Fruit fly (Drosophila melanogaster) whole organism, embryonic: ENCODE results near the gene Cpr65Aw.

Experiments
- B-H2 ChIP-seq: fragments of 200-800 bp; sonication (Bioruptor generic); optimal IDR thresholded peaks from 2 replicates; lab custom pipeline; 2018; ENCODE audit warnings: missing biosample characterization, mild to moderate bottlenecking, missing genetic modification characterization
- BEAF-32 ChIP-seq: fragments of 200-800 bp; sonication (Bioruptor generic); optimal IDR thresholded peaks from 3 replicates; lab custom pipeline; 2017; ENCODE audit warnings: missing biosample characterization, missing genetic modification characterization, mild to moderate bottlenecking, moderate library complexity, missing genetic modification reagents
- CG12155 ChIP-seq: fragments of 200-800 bp; sonication (Bioruptor generic); optimal IDR thresholded peaks from 3 replicates; lab custom pipeline; 2016; ENCODE audit warnings: missing biosample characterization, missing genetic modification characterization
- CG12391 ChIP-seq: fragments of 200-800 bp; sonication (Bioruptor generic); optimal IDR thresholded peaks from 3 replicates; lab custom pipeline; 2018; ENCODE audit warnings: missing biosample characterization, mild to moderate bottlenecking, missing genetic modification characterization, moderate library complexity
- CG12659 ChIP-seq: fragments of 200-800 bp; sonication (Bioruptor generic); optimal IDR thresholded peaks from 3 replicates; lab custom pipeline; 2017; ENCODE audit warnings: mild to moderate bottlenecking, missing biosample characterization, missing genetic modification reagents, missing genetic modification characterization
- CG12744 ChIP-seq: fragments of 200-800 bp; sonication (Bioruptor generic); optimal IDR thresholded peaks from 2 replicates; lab custom pipeline; 2016; ENCODE audit warnings: missing biosample characterization, missing genetic modification characterization
- CG13424 ChIP-seq: fragments of 200-800 bp; sonication (Bioruptor generic); optimal IDR thresholded peaks from 2 replicates; lab custom pipeline; 2019; ENCODE audit warnings: missing biosample characterization, mild to moderate bottlenecking, missing genetic modification characterization, moderate library complexity
- CG13775 ChIP-seq: fragments of 200-800 bp; sonication (Bioruptor generic); optimal IDR thresholded peaks from 3 replicates; lab custom pipeline; 2017; ENCODE audit warnings: missing biosample characterization, mild to moderate bottlenecking, missing genetic modification characterization
- CG13894 ChIP-seq: fragments of 200-800 bp; sonication (Bioruptor generic); optimal IDR thresholded peaks from 3 replicates; lab custom pipeline; 2018; ENCODE audit warnings: missing biosample characterization, mild to moderate bottlenecking, missing genetic modification characterization, moderate library complexity
- CG14710 ChIP-seq: fragments of 200-800 bp; sonication (Bioruptor generic); optimal IDR thresholded peaks from 3 replicates; lab custom pipeline; 2019; ENCODE audit warnings: missing biosample characterization, mild to moderate bottlenecking, missing genetic modification characterization, moderate library complexity
- CG1602 ChIP-seq: fragments of 200-800 bp; sonication (Bioruptor generic); optimal IDR thresholded peaks from 3 replicates; lab custom pipeline; 2016; ENCODE audit warnings: missing biosample characterization, missing genetic modification characterization
- CG17186 ChIP-seq: fragments of 200-800 bp; sonication (Bioruptor generic); optimal IDR thresholded peaks from 3 replicates; lab custom pipeline; 2017; ENCODE audit warnings: missing biosample characterization, missing genetic modification reagents, missing genetic modification characterization
- CG17829 ChIP-seq: fragments of 200-800 bp; optimal IDR thresholded peaks from 2 replicates; lab custom pipeline; 2019; ENCODE audit warnings: missing biosample characterization, mild to moderate bottlenecking, missing genetic modification characterization, moderate library complexity
- CG2116 ChIP-seq: fragments of 200-800 bp; sonication (Bioruptor generic); optimal IDR thresholded peaks from 3 replicates; lab custom pipeline; 2018; ENCODE audit warnings: missing biosample characterization, mild to moderate bottlenecking, missing genetic modification characterization
- CG30020 ChIP-seq: fragments of 200-800 bp; optimal IDR thresholded peaks from 2 replicates; lab custom pipeline; 2019; ENCODE audit warnings: missing biosample characterization, mild to moderate bottlenecking, missing genetic modification characterization, moderate library complexity
- CG30403 ChIP-seq: fragments of 200-800 bp; sonication (Bioruptor generic); optimal IDR thresholded peaks from 3 replicates; lab custom pipeline; 2016; ENCODE audit warnings: missing biosample characterization, missing genetic modification characterization
- CG4282 ChIP-seq: fragments of 200-800 bp; sonication (Bioruptor generic); optimal IDR thresholded peaks from 2 replicates; lab custom pipeline; 2016; ENCODE audit warnings: missing biosample characterization, missing genetic modification characterization
- CG4328 ChIP-seq: fragments of 200-800 bp; sonication (Bioruptor generic); optimal IDR thresholded peaks from 3 replicates; lab custom pipeline; 2017; ENCODE audit warnings: missing biosample characterization, missing genetic modification reagents, missing genetic modification characterization
- CG4707 ChIP-seq: fragments of 200-800 bp; sonication (Bioruptor generic); optimal IDR thresholded peaks from 2 replicates; lab custom pipeline; 2018; ENCODE audit warnings: missing biosample characterization, mild to moderate bottlenecking, missing genetic modification characterization, moderate library complexity
- CG6765 ChIP-seq: fragments of 200-800 bp; sonication (Bioruptor generic); optimal IDR thresholded peaks from 3 replicates; lab custom pipeline; 2017; ENCODE audit warnings: missing biosample characterization, mild to moderate bottlenecking, missing genetic modification characterization
- CG7357 ChIP-seq: fragments of 200-800 bp; sonication (Bioruptor generic); IDR thresholded peaks from 3 replicates; pipeline ENCODE4 v1.3.6; 2022; ENCODE audit warnings: missing biosample characterization, missing genetic modification characterization
- CG7963 ChIP-seq: fragments of 200-800 bp; sonication (Bioruptor generic); IDR thresholded peaks from 3 replicates; pipeline ENCODE4 v1.3.6; 2022; ENCODE audit warnings: missing biosample characterization, missing genetic modification characterization; ENCODE audit not compliant: partially characterized antibody
- CG9797 ChIP-seq: fragments of 200-800 bp; sonication (Bioruptor generic); optimal IDR thresholded peaks from 3 replicates; lab custom pipeline; 2018; ENCODE audit warnings: missing biosample characterization, mild to moderate bottlenecking, missing genetic modification characterization
- CrebB ChIP-seq: fragments of 200-800 bp; sonication (Bioruptor generic); optimal IDR thresholded peaks from 3 replicates; lab custom pipeline; 2018; ENCODE audit warnings: missing biosample characterization, mild to moderate bottlenecking, missing genetic modification characterization
- Doc3 ChIP-seq: fragments of 200-800 bp; sonication (Bioruptor generic); IDR thresholded peaks from 3 replicates; pipeline ENCODE4 v1.3.6; 2022; ENCODE audit warnings: missing biosample characterization, missing genetic modification characterization; ENCODE audit not compliant: partially characterized antibody
- Dref ChIP-seq: fragments of 200-800 bp; sonication (Bioruptor generic); IDR thresholded peaks from 2 replicates; pipeline ENCODE4 v1.3.6; 2022; ENCODE audit warnings: missing biosample characterization, missing genetic modification characterization
- Hmr ChIP-seq: fragments of 200-800 bp; sonication (Bioruptor generic); optimal IDR thresholded peaks from 3 replicates; lab custom pipeline; 2017; ENCODE audit warnings: mild to moderate bottlenecking, missing biosample characterization, missing genetic modification reagents, missing genetic modification characterization
- Hr3 ChIP-seq: fragments of 200-800 bp; sonication (Bioruptor generic); optimal IDR thresholded peaks from 3 replicates; lab custom pipeline; 2016; ENCODE audit warnings: missing biosample characterization, missing genetic modification characterization
- Hsf ChIP-seq: fragments of 200-800 bp; sonication (Bioruptor generic); optimal IDR thresholded peaks from 3 replicates; lab custom pipeline; 2016; ENCODE audit warnings: missing biosample characterization, missing genetic modification characterization
- Lhr ChIP-seq: fragments of 200-800 bp; sonication (Bioruptor generic); optimal IDR thresholded peaks from 3 replicates; lab custom pipeline; 2017; ENCODE audit warnings: mild to moderate bottlenecking, missing biosample characterization, missing genetic modification reagents, missing genetic modification characterization
- Max ChIP-seq: fragments of 200-800 bp; sonication (Bioruptor generic); optimal IDR thresholded peaks from 2 replicates; lab custom pipeline; 2016; ENCODE audit warnings: missing biosample characterization, mild to moderate bottlenecking, missing genetic modification characterization
- NC2β ChIP-seq: fragments of 200-800 bp; sonication (Bioruptor generic); optimal IDR thresholded peaks from 2 replicates; lab custom pipeline; 2016; ENCODE audit warnings: missing biosample characterization, missing genetic modification characterization
- Opbp ChIP-seq: fragments of 200-800 bp; sonication (Bioruptor generic); IDR thresholded peaks from 3 replicates; pipeline ENCODE4 v1.3.6; 2022; ENCODE audit warnings: missing biosample characterization, missing genetic modification characterization; ENCODE audit not compliant: partially characterized antibody
- Stat92E ChIP-seq, 3 experiments: fragments of >200 bp in 2 of 3; fragments of 200-800 bp in 1 of 3; sonication (Bioruptor generic) in 1 of 3; optimal IDR thresholded peaks; 2 replicates each; lab custom pipeline; 2017 to 2019; ENCODE audit warnings: missing biosample characterization in 3 of 3, missing genetic modification characterization in 3 of 3, mild to moderate bottlenecking in 1 of 3, moderate library complexity in 1 of 3
- chinmo ChIP-seq: fragments of 200-800 bp; sonication (Bioruptor generic); IDR thresholded peaks from 4 replicates; pipeline ENCODE4 v1.3.6; 2022; ENCODE audit warnings: missing biosample characterization, missing genetic modification characterization; ENCODE audit not compliant: partially characterized antibody
- chm ChIP-seq: fragments of 200-800 bp; sonication (Bioruptor generic); IDR thresholded peaks from 2 replicates; pipeline ENCODE4 v1.3.6; 2022; ENCODE audit warnings: missing biosample characterization, missing genetic modification characterization
- dmrt11E ChIP-seq: fragments of 200-800 bp; sonication (Bioruptor generic); optimal IDR thresholded peaks from 3 replicates; lab custom pipeline; 2018; ENCODE audit warnings: missing biosample characterization, mild to moderate bottlenecking, missing genetic modification characterization, moderate library complexity
- hb ChIP-seq: fragments of 200-800 bp; sonication (Bioruptor generic); IDR thresholded peaks from 3 replicates; pipeline ENCODE4 v1.3.6; 2022; ENCODE audit warnings: missing biosample characterization, missing genetic modification characterization; ENCODE audit not compliant: partially characterized antibody
- inv ChIP-seq: fragments of 200-800 bp; sonication (Bioruptor generic); IDR thresholded peaks from 2 replicates; pipeline ENCODE4 v1.3.6; 2022; ENCODE audit warnings: missing biosample characterization, missing genetic modification characterization; ENCODE audit not compliant: partially characterized antibody
- nerfin-1 ChIP-seq: fragments of 200-800 bp; sonication (Bioruptor generic); optimal IDR thresholded peaks from 3 replicates; lab custom pipeline; 2019; ENCODE audit warnings: missing biosample characterization, mild to moderate bottlenecking, missing genetic modification characterization, moderate library complexity
- phol ChIP-seq: fragments of 200-800 bp; sonication (Bioruptor generic); optimal IDR thresholded peaks from 3 replicates; lab custom pipeline; 2018; ENCODE audit warnings: missing biosample characterization, mild to moderate bottlenecking, missing genetic modification characterization, moderate library complexity
- prd ChIP-seq, 3 experiments: fragments of >200 bp in 2 of 3; fragments of 200-800 bp in 1 of 3; sonication (Bioruptor generic) in 1 of 3; optimal IDR thresholded peaks in 2 of 3; IDR thresholded peaks in 1 of 3; 2 replicates in 2 of 3; 3 replicates in 1 of 3; pipeline versions ENCODE4 v1.3.6 to Lab custom; 2017 to 2022; ENCODE audit warnings: missing biosample characterization in 1 of 3, missing genetic modification characterization in 1 of 3
- ro ChIP-seq: fragments of 200-800 bp; sonication (Bioruptor generic); IDR thresholded peaks from 2 replicates; pipeline ENCODE4 v1.3.6; 2022; ENCODE audit warnings: missing biosample characterization, missing genetic modification characterization
- slbo ChIP-seq: fragments of 200-800 bp; sonication (Bioruptor generic); IDR thresholded peaks from 2 replicates; pipeline ENCODE4 v1.3.6; 2022; ENCODE audit warnings: missing biosample characterization, missing genetic modification characterization
- ssp ChIP-seq: fragments of 200-800 bp; sonication (Bioruptor generic); IDR thresholded peaks from 2 replicates; pipeline ENCODE4 v1.3.6; 2022; ENCODE audit warnings: missing biosample characterization, missing genetic modification characterization
- trem ChIP-seq: fragments of 200-800 bp; optimal IDR thresholded peaks from 3 replicates; lab custom pipeline; 2019; ENCODE audit warnings: missing biosample characterization, mild to moderate bottlenecking, missing genetic modification characterization, moderate library complexity
- vnd ChIP-seq: fragments of 200-800 bp; sonication (Bioruptor generic); IDR thresholded peaks from 3 replicates; pipeline ENCODE4 v1.3.6; 2022; ENCODE audit warnings: missing biosample characterization, missing genetic modification characterization; ENCODE audit not compliant: partially characterized antibody
- wor ChIP-seq: fragments of 200-800 bp; sonication (Bioruptor generic); IDR thresholded peaks from 2 replicates; pipeline ENCODE4 v1.3.6; 2022; ENCODE audit warnings: missing biosample characterization, missing genetic modification characterization

The Cpr65Aw gene

DNA sequence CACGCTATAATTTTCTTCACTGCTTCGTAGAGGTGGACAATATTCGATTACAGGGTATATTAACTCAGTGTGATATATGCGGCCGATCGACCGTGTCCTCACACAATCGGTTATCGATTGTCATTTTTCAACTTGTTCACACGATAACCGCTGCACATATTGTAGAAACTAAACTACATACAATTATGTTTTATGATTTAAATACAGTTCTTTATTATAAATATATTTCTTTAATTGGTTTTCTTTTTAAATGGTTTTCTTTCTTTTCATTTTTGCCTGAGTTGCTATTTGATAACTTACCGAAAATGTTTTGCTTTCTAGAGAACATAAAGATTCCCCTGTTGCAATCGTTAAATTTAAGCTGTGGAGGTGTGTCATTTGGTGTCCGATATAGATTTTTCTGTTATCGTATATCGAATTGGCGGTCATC, 31.6 kb upstream of the Cpr65Aw start, which contains the start of the genes fmt and CG7376 (continued):
- no peak for TF ChIP-seq CG6765 (GFP tag; lab: Kevin White, UChicago)
- no peak for TF ChIP-seq CG13894
- TF ChIP-seq CG12155, result peak; percentile 49
- 0 out of 3 replicates have a peak, but pooled peaks have one; percentile 47 for TF ChIP-seq Doc3
- TF ChIP-seq CG2116, result peak; percentile 93
- peak; percentile 28 for TF ChIP-seq nerfin-1
- TF ChIP-seq CG4707 (GFP tag; lab: Kevin White, UChicago), result no peak
- peak; percentile 33 for TF ChIP-seq dmrt11E (tag; lab: Kevin White, UChicago)
- peak; percentile 39 for TF ChIP-seq CG17186 (GFP tag; lab: Kevin White, UChicago)
- TF ChIP-seq vnd (GFP tag; lab: Robert Waterston, UW), result peak; percentile 84
- TF ChIP-seq CG7963, result peak; percentile 85
- no peak for TF ChIP-seq Hmr (GFP tag; lab: Kevin White, UChicago)
- TF ChIP-seq Stat92E (GFP tag; optimal IDR thresholded peaks at IDR 0.05; lab: Kevin White, UChicago), result peak in 1 of 3 experiments; percentile 64
- no peak for TF ChIP-seq prd (optimal IDR thresholded peaks at IDR 0.05; lab: Kevin White, UChicago)
- TF ChIP-seq prd (GFP tag; IDR thresholded peaks at IDR 0.05; lab: Robert Waterston, UW), result peak; percentile 35; the same call in 1 of the 3 replicates
- TF ChIP-seq NC2β (GFP tag; lab: Kevin White, UChicago), result no peak
- TF ChIP-seq Dref (GFP tag; lab: Robert Waterston, UW), result peak; percentile 88
- peak; percentile 86 for TF ChIP-seq hb (GFP tag; lab: Robert Waterston, UW)
- TF ChIP-seq CG12744 (GFP tag; lab: Kevin White, UChicago), result no peak
- peak; percentile 93 for TF ChIP-seq ssp (GFP tag; lab: Robert Waterston, UW)
- TF ChIP-seq BEAF-32, result peak; percentile 63
- peak; percentile 66 for TF ChIP-seq inv (GFP tag; lab: Robert Waterston, UW)
- TF ChIP-seq CG13775 (GFP tag; lab: Kevin White, UChicago), result peak; percentile 49
- peak; percentile 10 for TF ChIP-seq CG1602
- peak; percentile 69 for TF ChIP-seq CG17829
- TF ChIP-seq CG30403, result peak; percentile 48
- peak; percentile 93 for TF ChIP-seq CG7357 (GFP tag; lab: Robert Waterston, UW)
- peak; percentile 16 for TF ChIP-seq CG9797 (GFP tag; lab: Kevin White, UChicago)
- peak; percentile 43 for TF ChIP-seq B-H2
- peak; percentile 39 for TF ChIP-seq Hr3
- TF ChIP-seq slbo (GFP tag; lab: Robert Waterston, UW), result peak; percentile 61
- TF ChIP-seq chinmo (GFP tag; lab: Robert Waterston, UW), result peak; percentile 75; the same call in 2 of the 4 replicates
- peak; percentile 80 for TF ChIP-seq CG12659 (GFP tag; lab: Kevin White, UChicago)
- TF ChIP-seq Lhr (GFP tag; lab: Kevin White, UChicago), result peak; percentile 29
- TF ChIP-seq CG4328 (GFP tag; lab: Kevin White, UChicago), result peak; percentile 11
- TF ChIP-seq chm, result no peak
- no peak for TF ChIP-seq ro (GFP tag; lab: Robert Waterston, UW)
- TF ChIP-seq trem (tag; lab: Kevin White, UChicago), result peak; percentile 72
- peak; percentile 94 for TF ChIP-seq CG30020
- TF ChIP-seq CG14710 (tag; lab: Kevin White, UChicago), result peak; percentile 83
- peak; percentile 78; the same call in 2 of the 3 replicates for TF ChIP-seq Opbp (GFP tag; lab: Robert Waterston, UW)
- peak; percentile 20 for TF ChIP-seq Hsf (GFP tag; lab: Kevin White, UChicago)
- TF ChIP-seq Max (GFP tag; lab: Kevin White, UChicago), result peak; percentile 63
- TF ChIP-seq CrebB (tag; lab: Kevin White, UChicago), result no peak
- TF ChIP-seq CG12391 (tag; lab: Kevin White, UChicago), result peak; percentile 68
- no peak for TF ChIP-seq wor (GFP tag; lab: Robert Waterston, UW)
- no peak for TF ChIP-seq CG4282 (GFP tag; lab: Kevin White, UChicago)
- TF ChIP-seq phol (tag; lab: Kevin White, UChicago), result peak; percentile 68
- peak; percentile 58 for TF ChIP-seq CG13424 (tag; lab: Kevin White, UChicago)
